Worm (Caenorhabditis elegans) whole organism, young adult: Measurements from ENCODE around the gene C18B2.3.

Experiments
- B0261.1 ChIP-seq: sonication (generic microtip); optimal IDR thresholded peaks from 2 replicates; lab custom pipeline; 2016; ENCODE audit warnings: mild to moderate bottlenecking, missing genetic modification characterization, moderate library complexity, missing compliant biosample characterization
- B0336.3 ChIP-seq: fragments of 200-800 bp; sonication (Bioruptor generic); IDR thresholded peaks from 2 replicates; pipeline ENCODE4 v1.3.6; 2022; ENCODE audit warnings: missing genetic modification characterization, missing compliant biosample characterization
- D2030.7 ChIP-seq: fragments of 200-800 bp; sonication (Bioruptor generic); IDR thresholded peaks from 2 replicates; pipeline ENCODE4 v1.3.6; 2022; ENCODE audit warnings: missing genetic modification reagents, missing genetic modification characterization, missing compliant biosample characterization
- F22D6.2 ChIP-seq: sonication (generic microtip); optimal IDR thresholded peaks from 2 replicates; lab custom pipeline; 2016; ENCODE audit warnings: mild to moderate bottlenecking, missing genetic modification characterization, missing compliant biosample characterization
- F33H1.4 ChIP-seq: fragments of 200-800 bp; sonication (Bioruptor generic); IDR thresholded peaks from 2 replicates; pipeline ENCODE4 v1.3.6; 2022; ENCODE audit warnings: missing genetic modification reagents, missing genetic modification characterization, missing compliant biosample characterization
- F37B4.10 ChIP-seq: fragments of 200-800 bp; sonication (Bioruptor generic); IDR thresholded peaks from 2 replicates; pipeline ENCODE4 v1.3.6; 2022; ENCODE audit warnings: missing genetic modification characterization, missing compliant biosample characterization
- K12H6.12 ChIP-seq: fragments of 200-800 bp; sonication (Bioruptor generic); optimal IDR thresholded peaks from 2 replicates; lab custom pipeline; 2018; ENCODE audit warnings: mild to moderate bottlenecking, missing genetic modification characterization, missing compliant biosample characterization
- T07F8.4 ChIP-seq: sonication (generic microtip); optimal IDR thresholded peaks from 2 replicates; lab custom pipeline; 2016; ENCODE audit warnings: mild to moderate bottlenecking, missing genetic modification characterization, moderate library complexity, missing compliant biosample characterization
- Y53F4B.3 ChIP-seq: fragments of 200-800 bp; sonication (Bioruptor generic); IDR thresholded peaks from 2 replicates; pipeline ENCODE4 v1.3.6; 2022; ENCODE audit warnings: missing genetic modification reagents, missing genetic modification characterization, missing compliant biosample characterization
- Y53G8AR.9 ChIP-seq: fragments of 200-800 bp; sonication (Bioruptor generic); conservative IDR thresholded peaks from 2 replicates; pipeline ENCODE4 v1.3.6; 2022; ENCODE audit warnings: missing genetic modification reagents, missing genetic modification characterization, missing compliant biosample characterization
- Y67H2A.10 ChIP-seq: fragments of 200-800 bp; sonication (Bioruptor generic); conservative IDR thresholded peaks from 2 replicates; pipeline ENCODE4 v1.3.6; 2022; ENCODE audit warnings: missing genetic modification reagents, missing genetic modification characterization, missing compliant biosample characterization
- Y79H2A.3 ChIP-seq: fragments of 200-800 bp; sonication (Bioruptor generic); conservative IDR thresholded peaks from 2 replicates; pipeline ENCODE4 v1.3.6; 2022; ENCODE audit warnings: missing genetic modification reagents, missing genetic modification characterization, missing compliant biosample characterization
- ZK185.1 ChIP-seq: sonication (generic microtip); optimal IDR thresholded peaks from 2 replicates; lab custom pipeline; 2016; ENCODE audit warnings: mild to moderate bottlenecking, missing genetic modification characterization, missing compliant biosample characterization; ENCODE audit not compliant: poor library complexity, severe bottlenecking
- aptf-2 ChIP-seq: fragments of 200-800 bp; sonication (Bioruptor generic); conservative IDR thresholded peaks from 2 replicates; pipeline ENCODE4 v1.3.6; 2022; ENCODE audit warnings: missing genetic modification reagents, missing genetic modification characterization, missing compliant biosample characterization
- aptf-3 ChIP-seq: fragments of 200-800 bp; sonication (Bioruptor generic); IDR thresholded peaks from 2 replicates; pipeline ENCODE4 v1.3.6; 2022; ENCODE audit warnings: missing genetic modification characterization, missing compliant biosample characterization
- atf-7 ChIP-seq: sonication (generic microtip); optimal IDR thresholded peaks from 2 replicates; lab custom pipeline; 2017; ENCODE audit warnings: mild to moderate bottlenecking, missing genetic modification characterization, missing compliant biosample characterization
- athp-1 ChIP-seq: sonication (generic microtip); optimal IDR thresholded peaks from 2 replicates; lab custom pipeline; 2017; ENCODE audit warnings: mild to moderate bottlenecking, missing genetic modification characterization, missing compliant biosample characterization
- attf-3 ChIP-seq: fragments of 200-800 bp; sonication (Bioruptor generic); conservative IDR thresholded peaks from 2 replicates; pipeline ENCODE4 v1.3.6; 2022; ENCODE audit warnings: missing genetic modification reagents, missing genetic modification characterization, missing compliant biosample characterization
- attf-6 ChIP-seq: fragments of 200-800 bp; sonication (Bioruptor generic); IDR thresholded peaks from 2 replicates; pipeline ENCODE4 v1.3.6; 2022; ENCODE audit warnings: missing genetic modification reagents, missing genetic modification characterization, missing compliant biosample characterization
- ccch-3 ChIP-seq: fragments of 200-800 bp; sonication (Bioruptor generic); optimal IDR thresholded peaks from 2 replicates; lab custom pipeline; 2018; ENCODE audit warnings: mild to moderate bottlenecking, missing genetic modification characterization, missing compliant biosample characterization
- cebp-1 ChIP-seq, 2 experiments: fragments of 200-800 bp in 1 of 2; sonication (Bioruptor generic) in 1 of 2; sonication (generic microtip) in 1 of 2; IDR thresholded peaks in 1 of 2; optimal IDR thresholded peaks in 1 of 2; 2 replicates each; pipeline versions ENCODE4 v1.3.6 to Lab custom; 2017 to 2022; ENCODE audit warnings: missing compliant biosample characterization in 2 of 2, missing genetic modification characterization in 2 of 2, mild to moderate bottlenecking in 1 of 2, missing genetic modification reagents in 1 of 2, moderate library complexity in 1 of 2
- ceh-79 ChIP-seq: sonication (generic microtip); optimal IDR thresholded peaks from 2 replicates; lab custom pipeline; 2017; ENCODE audit warnings: mild to moderate bottlenecking, missing genetic modification characterization, missing compliant biosample characterization
- ceh-91 ChIP-seq: fragments of 200-800 bp; sonication (Bioruptor generic); IDR thresholded peaks from 2 replicates; pipeline ENCODE4 v1.3.6; 2022; ENCODE audit warnings: missing genetic modification reagents, missing genetic modification characterization, missing compliant biosample characterization
- die-1 ChIP-seq: sonication (generic microtip); optimal IDR thresholded peaks from 2 replicates; lab custom pipeline; 2016; ENCODE audit warnings: missing genotype, mild to moderate bottlenecking, missing genetic modification characterization, missing compliant biosample characterization
- dpff-1 ChIP-seq: sonication (generic microtip); optimal IDR thresholded peaks from 2 replicates; lab custom pipeline; 2017; ENCODE audit warnings: mild to moderate bottlenecking, missing genetic modification characterization, missing compliant biosample characterization
- ekl-4 ChIP-seq: fragments of 200-800 bp; sonication (Bioruptor generic); IDR thresholded peaks from 2 replicates; pipeline ENCODE4 v1.3.6; 2022; ENCODE audit warnings: missing genetic modification reagents, missing genetic modification characterization, missing compliant biosample characterization
- gei-17 ChIP-seq: fragments of 200-800 bp; sonication (Bioruptor generic); optimal IDR thresholded peaks from 2 replicates; lab custom pipeline; 2018; ENCODE audit warnings: mild to moderate bottlenecking, missing genetic modification characterization, missing compliant biosample characterization
- him-1 ChIP-seq: sonication (generic microtip); optimal IDR thresholded peaks from 2 replicates; lab custom pipeline; 2016; ENCODE audit warnings: missing genotype, missing genetic modification reagents, missing genetic modification characterization, missing compliant biosample characterization
- hlh-26 ChIP-seq: fragments of 200-800 bp; sonication (Bioruptor generic); conservative IDR thresholded peaks from 2 replicates; pipeline ENCODE4 v1.3.6; 2022; ENCODE audit warnings: missing genetic modification reagents, missing genetic modification characterization, missing compliant biosample characterization
- hsf-1 ChIP-seq: fragments of 200-800 bp; sonication (Bioruptor generic); IDR thresholded peaks from 2 replicates; pipeline ENCODE4 v1.3.6; 2022; ENCODE audit warnings: missing genetic modification reagents, missing genetic modification characterization, missing compliant biosample characterization
- let-607 ChIP-seq, 2 experiments: fragments of 200-800 bp in 1 of 2; sonication (Bioruptor generic) in 1 of 2; sonication (generic microtip) in 1 of 2; optimal IDR thresholded peaks; 2 replicates each; lab custom pipeline; 2016 to 2018; ENCODE audit warnings: mild to moderate bottlenecking in 2 of 2, missing compliant biosample characterization in 2 of 2, missing genetic modification characterization in 2 of 2, moderate library complexity in 2 of 2, missing genotype in 1 of 2
- madf-3 ChIP-seq: fragments of 200-800 bp; sonication (Bioruptor generic); IDR thresholded peaks from 2 replicates; pipeline ENCODE4 v1.3.6; 2022; ENCODE audit warnings: missing genetic modification reagents, missing genetic modification characterization, missing compliant biosample characterization
- mcd-1 ChIP-seq: fragments of 200-800 bp; sonication (Bioruptor generic); IDR thresholded peaks from 2 replicates; pipeline ENCODE4 v1.3.6; 2022; ENCODE audit warnings: missing genetic modification reagents, missing genetic modification characterization, missing compliant biosample characterization
- mel-28 ChIP-seq: sonication (generic microtip); optimal IDR thresholded peaks from 2 replicates; lab custom pipeline; 2016; ENCODE audit warnings: borderline replicate concordance, mild to moderate bottlenecking, missing genetic modification characterization, missing compliant biosample characterization
- mxl-1 ChIP-seq: sonication (generic microtip); optimal IDR thresholded peaks from 2 replicates; lab custom pipeline; 2016; ENCODE audit warnings: missing genetic modification characterization, missing compliant biosample characterization
- nhr-80 ChIP-seq: sonication (generic microtip); optimal IDR thresholded peaks from 2 replicates; lab custom pipeline; 2016; ENCODE audit warnings: missing genetic modification characterization, missing compliant biosample characterization
- nhr-90 ChIP-seq: sonication (generic microtip); optimal IDR thresholded peaks from 2 replicates; lab custom pipeline; 2016; ENCODE audit warnings: missing genotype, mild to moderate bottlenecking, missing genetic modification characterization, missing compliant biosample characterization
- pbrm-1 ChIP-seq: fragments of 200-800 bp; sonication (Bioruptor generic); IDR thresholded peaks from 2 replicates; pipeline ENCODE4 v1.3.6; 2022; ENCODE audit warnings: missing genetic modification reagents, missing genetic modification characterization, missing compliant biosample characterization
- rcor-1 ChIP-seq: fragments of 200-800 bp; sonication (Bioruptor generic); IDR thresholded peaks from 2 replicates; pipeline ENCODE4 v1.3.6; 2022; ENCODE audit warnings: missing genetic modification reagents, missing genetic modification characterization, missing compliant biosample characterization
- repo-1 ChIP-seq: sonication (generic microtip); optimal IDR thresholded peaks from 2 replicates; lab custom pipeline; 2017; ENCODE audit warnings: mild to moderate bottlenecking, missing genetic modification characterization, missing compliant biosample characterization
- sea-2 ChIP-seq: fragments of 200-800 bp; sonication (Bioruptor generic); IDR thresholded peaks from 2 replicates; pipeline ENCODE4 v1.3.6; 2022; ENCODE audit warnings: missing genetic modification characterization, missing compliant biosample characterization
- snpc-3.4 ChIP-seq: sonication (generic microtip); optimal IDR thresholded peaks from 2 replicates; lab custom pipeline; 2017; ENCODE audit warnings: missing genetic modification characterization, mild to moderate bottlenecking, missing compliant biosample characterization, antibody characterized with exemption, moderate library complexity, missing genotype, missing genetic modification reagents
- somi-1 ChIP-seq: fragments of 200-800 bp; sonication (Bioruptor generic); optimal IDR thresholded peaks from 2 replicates; lab custom pipeline; 2018; ENCODE audit warnings: mild to moderate bottlenecking, missing genetic modification characterization, missing compliant biosample characterization
- tbp1 ChIP-seq: fragments of 200-800 bp; sonication (Bioruptor generic); optimal IDR thresholded peaks from 2 replicates; lab custom pipeline; 2018; ENCODE audit warnings: mild to moderate bottlenecking, missing genetic modification characterization, missing compliant biosample characterization
- unc-130 ChIP-seq: sonication (generic microtip); optimal IDR thresholded peaks from 2 replicates; lab custom pipeline; 2016; ENCODE audit warnings: missing genetic modification reagents, missing genetic modification characterization, missing compliant biosample characterization
- ztf-18 ChIP-seq: sonication (generic microtip); optimal IDR thresholded peaks from 2 replicates; lab custom pipeline; 2016; ENCODE audit warnings: missing genotype, mild to moderate bottlenecking, missing genetic modification characterization, missing compliant biosample characterization
- ztf-25 ChIP-seq: fragments of 200-800 bp; sonication (Bioruptor generic); IDR thresholded peaks from 2 replicates; pipeline ENCODE4 v1.3.6; 2022; ENCODE audit warnings: missing genetic modification reagents, missing genetic modification characterization, missing compliant biosample characterization

C18B2.3 gene

DNA sequence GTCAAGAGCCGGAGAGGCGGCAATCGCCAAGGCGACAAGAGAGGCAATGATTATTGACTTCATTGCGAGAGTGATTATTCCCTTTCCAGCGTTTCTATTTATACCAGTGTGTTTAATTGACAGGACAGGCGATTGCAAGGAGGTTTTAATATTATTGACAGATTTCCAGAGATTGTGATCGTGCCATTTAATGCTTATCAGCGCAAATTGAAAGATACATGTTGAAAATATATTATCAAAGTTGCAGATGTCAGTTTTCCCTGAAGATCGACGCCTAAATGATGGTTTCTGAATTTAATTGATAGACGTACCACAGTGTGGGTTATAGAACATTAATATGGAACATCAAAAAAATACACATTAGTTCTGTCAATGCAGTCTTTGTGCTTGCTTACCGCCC, 37.7 kb upstream of the C18B2.3 start, which contains the start of gene vit-4:
vit-4 (minus strand) TSS at position 63 of the 400 bp plus-strand sequence.
- no peak for TF ChIP-seq F37B4.10 (GFP tag; lab: Robert Waterston, UW)
- TF ChIP-seq tbp1 (GFP tag; lab: Kevin White, UChicago) = no peak
- no peak for TF ChIP-seq athp-1
- no peak for TF ChIP-seq ztf-18 (tag; lab: Kevin White, UChicago)
- TF ChIP-seq Y53G8AR.9 (GFP tag; lab: Robert Waterston, UW) = no peak
- TF ChIP-seq unc-130 (GFP tag; lab: Kevin White, UChicago) = no peak
- peak in 1 of 2 experiments; percentile 26 for TF ChIP-seq let-607 (tag; optimal IDR thresholded peaks at IDR 0.05; lab: Kevin White, UChicago)
- TF ChIP-seq nhr-80 = peak; percentile 71
- no peak for TF ChIP-seq attf-6 (GFP tag; lab: Robert Waterston, UW)
- TF ChIP-seq K12H6.12 (tag; lab: Kevin White, UChicago) = no peak

DNA sequence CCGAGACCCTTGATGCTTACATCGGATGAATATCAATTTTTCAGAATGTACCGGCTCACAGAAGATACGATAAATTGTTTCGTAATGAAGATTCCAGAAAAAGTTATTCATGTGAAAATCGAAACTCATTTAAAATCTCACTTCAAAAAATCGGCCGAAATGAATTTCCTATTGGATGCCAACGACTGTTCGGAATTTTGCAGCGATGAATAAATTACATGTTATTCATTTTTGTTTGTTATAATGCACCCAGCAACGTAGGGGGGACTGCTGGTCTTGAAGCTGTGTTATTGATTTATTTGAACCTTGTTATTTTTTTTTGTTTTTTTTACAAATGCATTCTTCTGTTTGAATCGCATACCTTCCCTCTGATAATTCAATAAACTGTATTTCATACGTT, 34.8 kb upstream of the C18B2.3 start:
- TF ChIP-seq cebp-1 (GFP tag; IDR thresholded peaks at IDR 0.05; lab: Robert Waterston, UW) (no peak), cebp-1 (tag; optimal IDR thresholded peaks at IDR 0.05; lab: Kevin White, UChicago) (no peak), K12H6.12 (tag; lab: Kevin White, UChicago) (no peak), aptf-3 (GFP tag; lab: Robert Waterston, UW) (no peak), F33H1.4 (GFP tag; lab: Robert Waterston, UW) (no peak), ceh-91 (GFP tag; lab: Robert Waterston, UW) (no peak), ztf-25 (GFP tag; lab: Robert Waterston, UW) (no peak), D2030.7 (GFP tag; lab: Robert Waterston, UW) (no peak), attf-3 (no peak), atf-7 (tag; lab: Kevin White, UChicago) (peak; percentile 80), dpff-1 (tag; lab: Kevin White, UChicago) (no peak), ccch-3 (GFP tag; lab: Kevin White, UChicago) (no peak), rcor-1 (GFP tag; lab: Robert Waterston, UW) (no peak), T07F8.4 (tag; lab: Kevin White, UChicago) (no peak), gei-17 (GFP tag; lab: Kevin White, UChicago) (no peak), hsf-1 (GFP tag; lab: Robert Waterston, UW) (no peak), mxl-1 (tag; lab: Kevin White, UChicago) (no peak), ZK185.1 (no peak), aptf-2 (GFP tag; lab: Robert Waterston, UW) (no peak), snpc-3.4 (no peak), him-1 (tag; lab: Kevin White, UChicago) (no peak), hlh-26 (no peak), mcd-1 (GFP tag; lab: Robert Waterston, UW) (no peak), somi-1 (GFP tag; lab: Kevin White, UChicago) (no peak), Y53G8AR.9 (GFP tag; lab: Robert Waterston, UW) (peak; percentile 91), pbrm-1 (GFP tag; lab: Robert Waterston, UW) (0 out of 2 replicates have a peak, but pooled peaks have one; percentile 14), madf-3 (GFP tag; lab: Robert Waterston, UW) (0 out of 2 replicates have a peak, but pooled peaks have one; percentile 71), nhr-80 (no peak), ekl-4 (GFP tag; lab: Robert Waterston, UW) (no peak), repo-1 (peak; percentile 37), Y53F4B.3 (GFP tag; lab: Robert Waterston, UW) (no peak), F37B4.10 (GFP tag; lab: Robert Waterston, UW) (no peak), ceh-79 (no peak), nhr-90 (tag; lab: Kevin White, UChicago) (peak; percentile 30), B0336.3 (GFP tag; lab: Robert Waterston, UW) (peak; percentile 42; the same call in 1 of the 2 replicates), mel-28 (tag; lab: Kevin White, UChicago) (no peak), die-1 (tag; lab: Kevin White, UChicago) (no peak), sea-2 (no peak), Y67H2A.10 (GFP tag; lab: Robert Waterston, UW) (no peak), F22D6.2 (tag; lab: Kevin White, UChicago) (no peak), B0261.1 (tag; lab: Kevin White, UChicago) (no peak), Y79H2A.3 (GFP tag; lab: Robert Waterston, UW) (no peak)
